Worm (Caenorhabditis elegans) whole organism, L2 larva: ENCODE measurements around the gene K03B4.6.

Source experiments
- Y55F3AM.14 ChIP-seq: fragments of 200-800 bp; sonication (Bioruptor generic); optimal IDR thresholded peaks from 2 replicates; lab custom pipeline; 2018; ENCODE audit warnings: mild to moderate bottlenecking, missing genetic modification characterization, missing compliant biosample characterization
- ama-1 ChIP-seq: fragments of 150-350 bp; optimal IDR thresholded peaks from 2 replicates; lab custom pipeline; 2018; ENCODE audit warnings: inconsistent platforms
- blmp-1 ChIP-seq: sonication (generic microtip); optimal IDR thresholded peaks from 2 replicates; lab custom pipeline; 2017; ENCODE audit warnings: missing genetic modification characterization, mild to moderate bottlenecking, missing compliant biosample characterization, antibody characterized with exemption, moderate library complexity; ENCODE audit not compliant: insufficient read depth
- egl-27 ChIP-seq: sonication (generic microtip); optimal IDR thresholded peaks from 3 replicates; lab custom pipeline; 2017; ENCODE audit warnings: missing biosample characterization, missing genetic modification reagents, missing genetic modification characterization
- elt-1 ChIP-seq: fragments of 150-350 bp; optimal IDR thresholded peaks from 2 replicates; lab custom pipeline; 2014; ENCODE audit warnings: missing biosample characterization, missing genetic modification characterization
- lin-13 ChIP-seq: fragments of 150-350 bp; optimal IDR thresholded peaks from 2 replicates; lab custom pipeline; 2014; ENCODE audit warnings: missing biosample characterization, missing genetic modification reagents, missing genetic modification characterization
- lsy-2 ChIP-seq, 2 experiments: fragments of 150-350 bp in 1 of 2; sonication (generic microtip) in 1 of 2; optimal IDR thresholded peaks; 2 replicates each; lab custom pipeline; 2014 to 2017; ENCODE audit warnings: missing biosample characterization in 2 of 2, missing genetic modification characterization in 2 of 2
- mdl-1 ChIP-seq, 2 experiments: fragments of 150-350 bp in 1 of 2; sonication (generic microtip) in 1 of 2; optimal IDR thresholded peaks; 2 replicates each; lab custom pipeline; 2017; ENCODE audit warnings: missing biosample characterization in 2 of 2, missing genetic modification characterization in 2 of 2
- nhr-11 ChIP-seq: fragments of 150-350 bp; optimal IDR thresholded peaks from 2 replicates; lab custom pipeline; 2014; ENCODE audit warnings: missing biosample characterization, missing genetic modification characterization
- nhr-12 ChIP-seq: fragments of 150-350 bp; optimal IDR thresholded peaks from 2 replicates; lab custom pipeline; 2014; ENCODE audit warnings: missing biosample characterization, missing genetic modification characterization
- nhr-77 ChIP-seq: fragments of 150-350 bp; optimal IDR thresholded peaks from 2 replicates; lab custom pipeline; 2014; ENCODE audit warnings: missing biosample characterization, missing genetic modification characterization
- skn-1 ChIP-seq: sonication (generic microtip); optimal IDR thresholded peaks from 2 replicates; lab custom pipeline; 2017; ENCODE audit warnings: missing biosample characterization, missing genetic modification characterization
- unc-62 ChIP-seq: fragments of 150-350 bp; optimal IDR thresholded peaks from 2 replicates; lab custom pipeline; 2014; ENCODE audit warnings: missing biosample characterization, missing genetic modification reagents, missing genetic modification characterization
- ztf-4 ChIP-seq: fragments of 150-350 bp; optimal IDR thresholded peaks from 2 replicates; lab custom pipeline; 2014; ENCODE audit warnings: missing biosample characterization, missing genetic modification characterization

DNA sequence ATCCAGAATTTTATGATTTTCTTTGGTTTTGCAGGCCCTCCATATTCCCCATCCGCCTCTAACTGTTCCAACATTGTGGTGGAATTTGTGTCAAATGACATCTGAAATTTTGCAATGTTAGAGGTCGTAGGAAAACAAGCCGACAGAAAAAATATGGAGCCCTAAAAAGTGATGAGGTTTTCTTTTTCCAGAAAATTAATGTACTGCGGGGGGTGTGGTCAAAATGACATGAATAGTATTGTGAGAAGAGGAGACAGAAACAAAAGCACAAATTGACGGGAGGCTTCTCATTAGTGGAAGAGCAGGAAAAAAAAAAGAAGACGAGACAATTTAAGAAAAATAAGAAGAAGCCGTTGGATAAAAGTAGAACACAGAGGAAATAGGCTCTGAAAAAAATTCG, 24.2 kb upstream of the K03B4.6 start, which contains the start of gene ZC266.1:
- no peak for TF ChIP-seq lsy-2 (tag; optimal IDR thresholded peaks at IDR 0.05; lab: Kevin White, UChicago)
- TF ChIP-seq lin-13: no peak
- TF ChIP-seq nhr-11 (tag; lab: Kevin White, UChicago): no peak
- no peak for TF ChIP-seq ztf-4 (tag; lab: Kevin White, UChicago)
- no peak for TF ChIP-seq Y55F3AM.14 (GFP tag; lab: Kevin White, UChicago)
- no peak for TF ChIP-seq elt-1 (tag; lab: Kevin White, UChicago)
- TF ChIP-seq blmp-1 (tag; lab: Kevin White, UChicago): no peak
- no peak for TF ChIP-seq egl-27 (tag; lab: Kevin White, UChicago)
- TF ChIP-seq ama-1 (lab: Kevin White, UChicago): no peak
- TF ChIP-seq mdl-1 (tag; optimal IDR thresholded peaks at IDR 0.05; lab: Kevin White, UChicago): no peak
- TF ChIP-seq unc-62 (GFP tag; lab: Kevin White, UChicago): no peak
- no peak for TF ChIP-seq nhr-77 (tag; lab: Kevin White, UChicago)
- TF ChIP-seq skn-1 (tag; lab: Kevin White, UChicago): no peak
- TF ChIP-seq nhr-12 (tag; lab: Kevin White, UChicago): no peak
